Fruit fly (Drosophila melanogaster) whole organism, embryonic: ENCODE results near the gene Vsx2.
A peak's percentile ranks its signal among the peaks of the same experiment; 100 is the strongest.

ENCODE experiments used
- Bgb ChIP-seq: fragments of 200-800 bp; sonication (Bioruptor generic); IDR thresholded peaks from 2 replicates; pipeline ENCODE4 v1.3.6; 2022; ENCODE audit warnings: missing biosample characterization, missing genetic modification characterization; ENCODE audit not compliant: partially characterized antibody
- CG10321 ChIP-seq: fragments of 200-800 bp; sonication (Bioruptor generic); IDR thresholded peaks from 2 replicates; pipeline ENCODE4 v1.3.6; 2022; ENCODE audit warnings: missing biosample characterization, missing genetic modification characterization
- CG10654 ChIP-seq: fragments of 200-800 bp; sonication (Bioruptor generic); optimal IDR thresholded peaks from 2 replicates; lab custom pipeline; 2016; ENCODE audit warnings: missing biosample characterization, missing genetic modification characterization
- CG14014 ChIP-seq: fragments of 200-800 bp; sonication (Bioruptor generic); IDR thresholded peaks from 2 replicates; pipeline ENCODE4 v1.3.6; 2022; ENCODE audit warnings: missing biosample characterization, missing genetic modification characterization
- CG16813 ChIP-seq: fragments of 200-800 bp; sonication (Bioruptor generic); IDR thresholded peaks from 3 replicates; pipeline ENCODE4 v1.3.6; 2022; ENCODE audit warnings: missing biosample characterization, missing genetic modification characterization; ENCODE audit not compliant: partially characterized antibody
- CG17328 ChIP-seq: fragments of 200-800 bp; sonication (Bioruptor generic); IDR thresholded peaks from 2 replicates; pipeline ENCODE4 v1.3.6; 2022; ENCODE audit warnings: missing biosample characterization, missing genetic modification characterization
- CG3065 ChIP-seq: fragments of 200-800 bp; sonication (Bioruptor generic); optimal IDR thresholded peaks from 2 replicates; lab custom pipeline; 2016; ENCODE audit warnings: missing biosample characterization, missing genetic modification characterization
- CG32772 ChIP-seq: fragments of 200-800 bp; sonication (Bioruptor generic); IDR thresholded peaks from 2 replicates; pipeline ENCODE4 v1.3.6; 2022; ENCODE audit warnings: missing biosample characterization, missing genetic modification characterization
- CG33213 ChIP-seq: fragments of 200-800 bp; sonication (Bioruptor generic); optimal IDR thresholded peaks from 3 replicates; lab custom pipeline; 2016; ENCODE audit warnings: missing biosample characterization, missing genetic modification characterization
- CG33557 ChIP-seq: fragments of 200-800 bp; sonication (Bioruptor generic); optimal IDR thresholded peaks from 2 replicates; lab custom pipeline; 2019; ENCODE audit warnings: missing biosample characterization, mild to moderate bottlenecking, missing genetic modification characterization, moderate library complexity
- CG3995 ChIP-seq: fragments of 200-800 bp; sonication (Bioruptor generic); optimal IDR thresholded peaks from 3 replicates; lab custom pipeline; 2016; ENCODE audit warnings: missing biosample characterization, missing genetic modification characterization
- CG4328 ChIP-seq: fragments of 200-800 bp; sonication (Bioruptor generic); optimal IDR thresholded peaks from 3 replicates; lab custom pipeline; 2017; ENCODE audit warnings: missing biosample characterization, missing genetic modification reagents, missing genetic modification characterization
- CG4424 ChIP-seq: fragments of 200-800 bp; sonication (Bioruptor generic); optimal IDR thresholded peaks from 3 replicates; lab custom pipeline; 2016; ENCODE audit warnings: missing biosample characterization, missing genetic modification characterization
- CG7928 ChIP-seq: fragments of 200-800 bp; sonication (Bioruptor generic); optimal IDR thresholded peaks from 2 replicates; lab custom pipeline; 2017; ENCODE audit warnings: missing biosample characterization, mild to moderate bottlenecking, missing genetic modification characterization
- CG8281 ChIP-seq: fragments of 200-800 bp; sonication (Bioruptor generic); optimal IDR thresholded peaks from 2 replicates; lab custom pipeline; 2018; ENCODE audit warnings: missing biosample characterization, mild to moderate bottlenecking, missing genetic modification characterization, moderate library complexity
- CG8924 ChIP-seq: fragments of 200-800 bp; optimal IDR thresholded peaks from 3 replicates; lab custom pipeline; 2019; ENCODE audit warnings: missing biosample characterization, mild to moderate bottlenecking, missing genetic modification characterization, moderate library complexity
- Chrac-16 ChIP-seq: fragments of 200-800 bp; sonication (Bioruptor generic); optimal IDR thresholded peaks from 3 replicates; lab custom pipeline; 2016; ENCODE audit warnings: missing biosample characterization, missing genetic modification characterization
- CoRest ChIP-seq: fragments of 200-800 bp; sonication (Bioruptor generic); optimal IDR thresholded peaks from 3 replicates; lab custom pipeline; 2018; ENCODE audit warnings: missing biosample characterization, mild to moderate bottlenecking, missing genetic modification characterization, moderate library complexity
- Eip74EF ChIP-seq, 2 experiments: fragments of 200-800 bp in 1 of 2; fragments of >200 bp in 1 of 2; sonication (Bioruptor generic) in 1 of 2; optimal IDR thresholded peaks; 2 replicates each; lab custom pipeline; 2017 to 2019; ENCODE audit warnings: missing biosample characterization in 2 of 2, missing genetic modification characterization in 2 of 2, mild to moderate bottlenecking in 1 of 2, moderate library complexity in 1 of 2
- H2.0 ChIP-seq: fragments of 200-800 bp; sonication (Bioruptor generic); IDR thresholded peaks from 2 replicates; pipeline ENCODE4 v1.3.6; 2022; ENCODE audit warnings: missing biosample characterization, missing genetic modification characterization
- Hr51 ChIP-seq, 2 experiments: fragments of 200-800 bp; sonication (Bioruptor generic); optimal IDR thresholded peaks; 2 replicates in 1 of 2; 3 replicates in 1 of 2; lab custom pipeline; 2016 to 2018; ENCODE audit warnings: missing biosample characterization in 2 of 2, missing genetic modification characterization in 2 of 2, mild to moderate bottlenecking in 1 of 2, moderate library complexity in 1 of 2
- Lpt ChIP-seq: fragments of >200 bp; optimal IDR thresholded peaks from 2 replicates; lab custom pipeline; 2018; ENCODE audit warnings: missing biosample characterization, missing genetic modification characterization
- Nf-YA ChIP-seq: fragments of 200-800 bp; sonication (Bioruptor generic); IDR thresholded peaks from 2 replicates; pipeline ENCODE4 v1.3.6; 2022; ENCODE audit warnings: missing biosample characterization, missing genetic modification characterization
- Nf-YB ChIP-seq: fragments of 200-800 bp; sonication (Bioruptor generic); optimal IDR thresholded peaks from 3 replicates; lab custom pipeline; 2019; ENCODE audit warnings: missing biosample characterization, mild to moderate bottlenecking, missing genetic modification characterization, moderate library complexity
- Nf-YC ChIP-seq: fragments of 200-800 bp; optimal IDR thresholded peaks from 3 replicates; lab custom pipeline; 2019; ENCODE audit warnings: missing biosample characterization, mild to moderate bottlenecking, missing genetic modification characterization, moderate library complexity
- Ptx1 ChIP-seq: fragments of 200-800 bp; sonication (Bioruptor generic); IDR thresholded peaks from 2 replicates; pipeline ENCODE4 v1.3.6; 2022; ENCODE audit warnings: missing biosample characterization, missing genetic modification characterization
- abd-A ChIP-seq: fragments of 200-800 bp; sonication (Bioruptor generic); optimal IDR thresholded peaks from 3 replicates; lab custom pipeline; 2019; ENCODE audit warnings: missing biosample characterization, mild to moderate bottlenecking, missing genetic modification characterization, moderate library complexity
- al ChIP-seq: fragments of 200-800 bp; sonication (Bioruptor generic); IDR thresholded peaks from 2 replicates; pipeline ENCODE4 v1.3.6; 2022; ENCODE audit warnings: missing biosample characterization, missing genetic modification characterization
- az2 ChIP-seq: fragments of 200-800 bp; sonication (Bioruptor generic); optimal IDR thresholded peaks from 3 replicates; lab custom pipeline; 2016; ENCODE audit warnings: missing biosample characterization, missing genetic modification characterization
- bab2 ChIP-seq: fragments of 200-800 bp; sonication (Bioruptor generic); optimal IDR thresholded peaks from 2 replicates; lab custom pipeline; 2016; ENCODE audit warnings: missing biosample characterization, missing genetic modification characterization
- cg ChIP-seq: fragments of 200-800 bp; sonication (Bioruptor generic); optimal IDR thresholded peaks from 3 replicates; lab custom pipeline; 2019; ENCODE audit warnings: missing biosample characterization, mild to moderate bottlenecking, missing genetic modification characterization, moderate library complexity
- crol ChIP-seq: fragments of 200-800 bp; sonication (Bioruptor generic); IDR thresholded peaks from 2 replicates; pipeline ENCODE4 v1.3.6; 2022; ENCODE audit warnings: missing biosample characterization, missing genetic modification characterization
- dati ChIP-seq: fragments of 200-800 bp; sonication (Bioruptor generic); IDR thresholded peaks from 2 replicates; pipeline ENCODE4 v1.3.6; 2022; ENCODE audit warnings: missing biosample characterization, missing genetic modification characterization
- ewg ChIP-seq: fragments of 200-800 bp; sonication (Bioruptor generic); optimal IDR thresholded peaks from 3 replicates; lab custom pipeline; 2017; ENCODE audit warnings: mild to moderate bottlenecking, missing biosample characterization, missing genetic modification reagents, missing genetic modification characterization
- fd96Cb ChIP-seq: fragments of 200-800 bp; sonication (Bioruptor generic); optimal IDR thresholded peaks from 2 replicates; lab custom pipeline; 2018; ENCODE audit warnings: missing biosample characterization, mild to moderate bottlenecking, missing genetic modification characterization, moderate library complexity
- fru ChIP-seq: fragments of >200 bp; optimal IDR thresholded peaks from 2 replicates; lab custom pipeline; 2017
- her ChIP-seq: fragments of 200-800 bp; sonication (Bioruptor generic); optimal IDR thresholded peaks from 2 replicates; lab custom pipeline; 2016; ENCODE audit warnings: missing biosample characterization, missing genetic modification characterization
- mirr ChIP-seq: fragments of 200-800 bp; sonication (Bioruptor generic); optimal IDR thresholded peaks from 3 replicates; lab custom pipeline; 2018; ENCODE audit warnings: missing biosample characterization, mild to moderate bottlenecking, missing genetic modification characterization
- nmo ChIP-seq: fragments of 200-800 bp; sonication (Bioruptor generic); optimal IDR thresholded peaks from 2 replicates; lab custom pipeline; 2018; ENCODE audit warnings: missing biosample characterization, mild to moderate bottlenecking, missing genetic modification characterization, moderate library complexity
- onecut ChIP-seq: fragments of 200-800 bp; sonication (Bioruptor generic); IDR thresholded peaks from 2 replicates; pipeline ENCODE4 v1.3.6; 2022; ENCODE audit warnings: missing biosample characterization, missing genetic modification characterization
- ranshi ChIP-seq: fragments of 200-800 bp; sonication (Bioruptor generic); IDR thresholded peaks from 2 replicates; pipeline ENCODE4 v1.3.6; 2022; ENCODE audit warnings: missing biosample characterization, missing genetic modification characterization
- sens ChIP-seq: fragments of 200-800 bp; sonication (Bioruptor generic); peaks from one replicate; lab custom pipeline; 2016; ENCODE audit warnings: missing biosample characterization, missing genetic modification characterization
- seq ChIP-seq: fragments of 200-800 bp; sonication (Bioruptor generic); IDR thresholded peaks from 2 replicates; pipeline ENCODE4 v1.3.6; 2022; ENCODE audit warnings: missing biosample characterization, missing genetic modification characterization
- sob ChIP-seq: fragments of 200-800 bp; sonication (Bioruptor generic); IDR thresholded peaks from 2 replicates; pipeline ENCODE4 v1.3.6; 2022; ENCODE audit warnings: missing biosample characterization, missing genetic modification characterization
- tll ChIP-seq, 2 experiments: fragments of 200-800 bp in 1 of 2; fragments of >200 bp in 1 of 2; sonication (Bioruptor generic) in 1 of 2; optimal IDR thresholded peaks; 2 replicates each; lab custom pipeline; 2017 to 2019; ENCODE audit warnings: missing biosample characterization in 2 of 2, missing genetic modification characterization in 2 of 2, mild to moderate bottlenecking in 1 of 2, moderate library complexity in 1 of 2
- twi ChIP-seq: fragments of 200-800 bp; optimal IDR thresholded peaks from 2 replicates; lab custom pipeline; 2019; ENCODE audit warnings: missing biosample characterization, mild to moderate bottlenecking, missing genetic modification characterization, moderate library complexity
- zen ChIP-seq: fragments of 200-800 bp; sonication (Bioruptor generic); optimal IDR thresholded peaks from 3 replicates; lab custom pipeline; 2018; ENCODE audit warnings: missing biosample characterization, mild to moderate bottlenecking, missing genetic modification characterization, moderate library complexity
- zf30C ChIP-seq: fragments of 200-800 bp; sonication (Bioruptor generic); optimal IDR thresholded peaks from 3 replicates; lab custom pipeline; 2018; ENCODE audit warnings: missing biosample characterization, mild to moderate bottlenecking, missing genetic modification characterization
- zfh1 ChIP-seq: fragments of 200-800 bp; sonication (Bioruptor generic); IDR thresholded peaks from 3 replicates; pipeline ENCODE4 v1.3.6; 2022; ENCODE audit warnings: missing biosample characterization, missing genetic modification characterization

The Vsx2 gene

dm6 chrX:5602308-5602707 is 42.3 kb upstream of the Vsx2 start:
- TF ChIP-seq Nf-YC (peak; percentile 82), seq (GFP tag; lab: Robert Waterston, UW) (0 out of 2 replicates have a peak, but pooled peaks have one; percentile 10), Nf-YB (peak; percentile 85), Lpt (GFP tag; lab: Kevin White, UChicago) (no peak), ranshi (no peak), abd-A (tag; lab: Kevin White, UChicago) (peak; percentile 53)

dm6 chrX:5596554-5596953 is 36.6 kb upstream of the Vsx2 start:
- TF ChIP-seq Bgb (GFP tag; lab: Robert Waterston, UW) (no peak), tll (GFP tag; optimal IDR thresholded peaks at IDR 0.05; lab: Kevin White, UChicago) (peak in 1 of 2 experiments; percentile 69), CG32772 (GFP tag; lab: Robert Waterston, UW) (no peak), Hr51 (GFP tag; optimal IDR thresholded peaks at IDR 0.05; lab: Kevin White, UChicago) (no peak), zen (peak; percentile 29), CG14014 (GFP tag; lab: Robert Waterston, UW) (no peak), zf30C (GFP tag; lab: Kevin White, UChicago) (peak; percentile 71), CG33213 (GFP tag; lab: Kevin White, UChicago) (no peak), CG8281 (tag; lab: Kevin White, UChicago) (peak; percentile 97), twi (peak; percentile 20), al (no peak), dati (GFP tag; lab: Robert Waterston, UW) (no peak), fru (lab: Kevin White, UChicago) (peak; percentile 26), Eip74EF (GFP tag; optimal IDR thresholded peaks at IDR 0.05; lab: Kevin White, UChicago) (no peak), Ptx1 (GFP tag; lab: Robert Waterston, UW) (no peak), her (GFP tag; lab: Kevin White, UChicago) (no peak), az2 (GFP tag; lab: Kevin White, UChicago) (no peak), cg (GFP tag; lab: Kevin White, UChicago) (peak; percentile 27), CG10654 (GFP tag; lab: Kevin White, UChicago) (no peak)

dm6 chrX:5593868-5594267 is 33.9 kb upstream of the Vsx2 start, which contains the start of gene Vsx1:
Gene Vsx1 (plus strand): TSS chrX:5594255.
- peak; percentile 51 for TF ChIP-seq nmo (GFP tag; lab: Kevin White, UChicago)
- no peak for TF ChIP-seq CG4424 (GFP tag; lab: Kevin White, UChicago)
- peak; percentile 98 for TF ChIP-seq CG10321 (GFP tag; lab: Robert Waterston, UW)
- TF ChIP-seq H2.0 (GFP tag; lab: Robert Waterston, UW): no peak
- TF ChIP-seq CG3065 (GFP tag; lab: Kevin White, UChicago): peak; percentile 30
- TF ChIP-seq onecut (GFP tag; lab: Robert Waterston, UW): no peak
- no peak for TF ChIP-seq CG4328 (GFP tag; lab: Kevin White, UChicago)
- peak; percentile 64 for TF ChIP-seq crol (GFP tag; lab: Robert Waterston, UW)
- no peak for TF ChIP-seq CG7928 (GFP tag; lab: Kevin White, UChicago)
- peak; percentile 76 for TF ChIP-seq CoRest (tag; lab: Kevin White, UChicago)
- TF ChIP-seq zfh1 (GFP tag; lab: Robert Waterston, UW): 0 out of 3 replicates have a peak, but pooled peaks have one; percentile 8
- TF ChIP-seq Chrac-16 (GFP tag; lab: Kevin White, UChicago): no peak
- TF ChIP-seq bab2 (GFP tag; lab: Kevin White, UChicago): no peak
- no peak for TF ChIP-seq mirr (GFP tag; lab: Kevin White, UChicago)
- no peak for TF ChIP-seq CG33213 (GFP tag; lab: Kevin White, UChicago)
- TF ChIP-seq CG8924 (tag; lab: Kevin White, UChicago): no peak
- peak; percentile 65 for TF ChIP-seq Nf-YA (GFP tag; lab: Robert Waterston, UW)
- 0 out of 3 replicates have a peak, but pooled peaks have one; percentile 36 for TF ChIP-seq CG16813 (GFP tag; lab: Robert Waterston, UW)
- 0 out of 2 replicates have a peak, but pooled peaks have one; percentile 32 for TF ChIP-seq sob (GFP tag; lab: Robert Waterston, UW)
- no peak for TF ChIP-seq CG33557 (GFP tag; lab: Kevin White, UChicago)
- no peak for TF ChIP-seq CG3995 (GFP tag; lab: Kevin White, UChicago)
- TF ChIP-seq CG17328 (GFP tag; lab: Robert Waterston, UW): no peak
- no peak for TF ChIP-seq fd96Cb (tag; lab: Kevin White, UChicago)
- TF ChIP-seq ewg (GFP tag; lab: Kevin White, UChicago): peak; percentile 97
- TF ChIP-seq sens: peak; percentile 47
